Fruit fly (Drosophila melanogaster) whole organism, embryonic: ENCODE measurements around the gene Exd2.

Source experiments
- Atf-2 ChIP-seq: fragments of 200-800 bp; sonication (Bioruptor generic); optimal IDR thresholded peaks from 2 replicates; lab custom pipeline; 2016; ENCODE audit warnings: missing biosample characterization, missing genetic modification characterization
- CG31224 ChIP-seq: fragments of 200-800 bp; sonication (Bioruptor generic); IDR thresholded peaks from 2 replicates; pipeline ENCODE4 v1.3.6; 2022; ENCODE audit warnings: missing biosample characterization, missing genetic modification characterization
- CG8388 ChIP-seq: fragments of 200-800 bp; sonication (Bioruptor generic); optimal IDR thresholded peaks from 2 replicates; lab custom pipeline; 2019; ENCODE audit warnings: missing biosample characterization, mild to moderate bottlenecking, missing genetic modification characterization, moderate library complexity
- jing ChIP-seq: fragments of 200-800 bp; sonication (Bioruptor generic); optimal IDR thresholded peaks from 2 replicates; lab custom pipeline; 2018; ENCODE audit warnings: missing biosample characterization, mild to moderate bottlenecking, missing genetic modification characterization

DNA sequence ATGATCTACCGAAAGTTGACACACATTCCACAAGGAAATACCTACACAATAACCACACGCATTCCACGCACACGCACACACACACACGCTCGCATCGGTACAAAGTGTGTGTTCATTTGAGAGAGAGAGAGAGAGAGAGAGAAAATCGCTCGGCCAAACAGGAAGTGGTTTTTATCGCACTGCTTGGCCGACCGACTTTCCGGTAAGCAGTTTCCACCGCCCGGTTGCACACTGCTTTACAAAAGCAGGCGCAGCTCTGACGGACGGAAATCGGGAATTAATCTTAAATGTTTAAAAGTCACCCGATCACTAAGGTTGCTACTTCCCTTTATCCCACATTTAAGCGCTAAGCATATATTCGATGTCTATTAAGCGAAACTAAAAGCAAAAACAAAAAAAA is 42.7 kb downstream of the Exd2 start:
- TF ChIP-seq CG8388 (GFP tag; lab: Kevin White, UChicago) (peak; percentile 60), jing (GFP tag; lab: Kevin White, UChicago) (peak; percentile 42), Atf-2 (peak; percentile 54), CG31224 (GFP tag; lab: Robert Waterston, UW) (0 out of 2 replicates have a peak, but pooled peaks have one; percentile 7)
